Worm (Caenorhabditis elegans) whole organism, young adult: Measurements from ENCODE around the gene K11H3.8.

Source experiments
- B0019.2 ChIP-seq: fragments of 200-800 bp; sonication (Bioruptor generic); conservative IDR thresholded peaks from 2 replicates; pipeline ENCODE4 v1.3.6; 2022; ENCODE audit warnings: missing genetic modification reagents, missing genetic modification characterization, missing compliant biosample characterization
- B0035.1 ChIP-seq: sonication (generic microtip); optimal IDR thresholded peaks from 2 replicates; lab custom pipeline; 2016; ENCODE audit warnings: missing genetic modification characterization, mild to moderate bottlenecking, missing compliant biosample characterization, missing genotype, missing genetic modification reagents
- C06A6.2 ChIP-seq: fragments of 200-800 bp; sonication (Bioruptor generic); conservative IDR thresholded peaks from 2 replicates; pipeline ENCODE4 v1.3.6; 2022; ENCODE audit warnings: missing genetic modification characterization, missing compliant biosample characterization
- D2030.7 ChIP-seq: fragments of 200-800 bp; sonication (Bioruptor generic); IDR thresholded peaks from 2 replicates; pipeline ENCODE4 v1.3.6; 2022; ENCODE audit warnings: missing genetic modification reagents, missing genetic modification characterization, missing compliant biosample characterization
- F33H1.4 ChIP-seq: fragments of 200-800 bp; sonication (Bioruptor generic); IDR thresholded peaks from 2 replicates; pipeline ENCODE4 v1.3.6; 2022; ENCODE audit warnings: missing genetic modification reagents, missing genetic modification characterization, missing compliant biosample characterization
- F49E8.2 ChIP-seq: sonication (generic microtip); optimal IDR thresholded peaks from 3 replicates; lab custom pipeline; 2017; ENCODE audit warnings: missing genetic modification characterization, mild to moderate bottlenecking, missing compliant biosample characterization, antibody characterized with exemption, moderate library complexity; ENCODE audit not compliant: insufficient read depth
- F55B11.4 ChIP-seq: sonication (generic microtip); optimal IDR thresholded peaks from 2 replicates; lab custom pipeline; 2016; ENCODE audit warnings: missing compliant biosample characterization, missing genetic modification characterization, borderline replicate concordance; ENCODE audit not compliant: insufficient read depth
- ama-1 ChIP-seq, 3 experiments: fragments of 150-350 bp in 1 of 3; sonication (generic microtip) in 2 of 3; optimal IDR thresholded peaks; 2 replicates each; lab custom pipeline; 2014 to 2018; ENCODE audit warnings: missing biosample characterization in 2 of 3, missing genetic modification characterization in 2 of 3, missing genetic modification reagents in 2 of 3
- aptf-2 ChIP-seq: fragments of 200-800 bp; sonication (Bioruptor generic); conservative IDR thresholded peaks from 2 replicates; pipeline ENCODE4 v1.3.6; 2022; ENCODE audit warnings: missing genetic modification reagents, missing genetic modification characterization, missing compliant biosample characterization
- bed-2 ChIP-seq: fragments of 200-800 bp; sonication (Bioruptor generic); IDR thresholded peaks from 2 replicates; pipeline ENCODE4 v1.3.6; 2022; ENCODE audit warnings: missing genetic modification reagents, missing genetic modification characterization, missing compliant biosample characterization
- ceh-58 ChIP-seq: fragments of 200-800 bp; sonication (Bioruptor generic); IDR thresholded peaks from 2 replicates; pipeline ENCODE4 v1.3.6; 2022; ENCODE audit warnings: missing genetic modification characterization, missing compliant biosample characterization
- dpl-1 ChIP-seq: fragments of 150-350 bp; optimal IDR thresholded peaks from 2 replicates; lab custom pipeline; 2014; ENCODE audit warnings: missing biosample characterization, missing genetic modification reagents, missing genetic modification characterization
- egl-18 ChIP-seq: fragments of 200-800 bp; sonication (Bioruptor generic); IDR thresholded peaks from 2 replicates; pipeline ENCODE4 v1.3.6; 2022; ENCODE audit warnings: missing genetic modification reagents, missing genetic modification characterization, missing compliant biosample characterization
- hlh-12 ChIP-seq: sonication (generic microtip); optimal IDR thresholded peaks from 2 replicates; lab custom pipeline; 2016; ENCODE audit warnings: missing genetic modification characterization, missing compliant biosample characterization
- hmg-20 ChIP-seq: fragments of 200-800 bp; sonication (Bioruptor generic); IDR thresholded peaks from 2 replicates; pipeline ENCODE4 v1.3.6; 2022; ENCODE audit warnings: missing genetic modification reagents, missing genetic modification characterization, missing compliant biosample characterization
- hrde-1 ChIP-seq: sonication (generic microtip); optimal IDR thresholded peaks from 2 replicates; lab custom pipeline; 2016; ENCODE audit warnings: missing genetic modification characterization, mild to moderate bottlenecking, missing compliant biosample characterization, moderate library complexity, missing genotype, missing genetic modification reagents, borderline replicate concordance
- hsf-1 ChIP-seq: fragments of 200-800 bp; sonication (Bioruptor generic); IDR thresholded peaks from 2 replicates; pipeline ENCODE4 v1.3.6; 2022; ENCODE audit warnings: missing genetic modification reagents, missing genetic modification characterization, missing compliant biosample characterization
- lin-40 ChIP-seq: sonication (generic microtip); optimal IDR thresholded peaks from 2 replicates; lab custom pipeline; 2016; ENCODE audit warnings: missing genetic modification characterization, mild to moderate bottlenecking, missing compliant biosample characterization, missing genotype, missing genetic modification reagents
- lin-54 ChIP-seq: fragments of 200-800 bp; sonication (Bioruptor generic); optimal IDR thresholded peaks from 2 replicates; lab custom pipeline; 2018; ENCODE audit warnings: mild to moderate bottlenecking, missing genetic modification characterization, missing compliant biosample characterization
- lsl-1 ChIP-seq: fragments of 200-800 bp; sonication (Bioruptor generic); optimal IDR thresholded peaks from 2 replicates; lab custom pipeline; 2018; ENCODE audit warnings: mild to moderate bottlenecking, missing genetic modification characterization, moderate library complexity, missing compliant biosample characterization
- lsy-27 ChIP-seq: sonication (generic microtip); optimal IDR thresholded peaks from 2 replicates; lab custom pipeline; 2017; ENCODE audit warnings: missing genetic modification characterization, mild to moderate bottlenecking, missing compliant biosample characterization, antibody characterized with exemption, missing genotype, borderline replicate concordance; ENCODE audit not compliant: insufficient read depth
- madf-3 ChIP-seq: fragments of 200-800 bp; sonication (Bioruptor generic); IDR thresholded peaks from 2 replicates; pipeline ENCODE4 v1.3.6; 2022; ENCODE audit warnings: missing genetic modification reagents, missing genetic modification characterization, missing compliant biosample characterization
- madf-6 ChIP-seq: fragments of 200-800 bp; sonication (Bioruptor generic); IDR thresholded peaks from 2 replicates; pipeline ENCODE4 v1.3.6; 2022; ENCODE audit warnings: missing genetic modification reagents, missing genetic modification characterization, missing compliant biosample characterization
- mel-28 ChIP-seq: sonication (generic microtip); optimal IDR thresholded peaks from 2 replicates; lab custom pipeline; 2016; ENCODE audit warnings: borderline replicate concordance, mild to moderate bottlenecking, missing genetic modification characterization, missing compliant biosample characterization
- mxl-1 ChIP-seq: sonication (generic microtip); optimal IDR thresholded peaks from 2 replicates; lab custom pipeline; 2016; ENCODE audit warnings: missing genetic modification characterization, missing compliant biosample characterization
- nfya-1 ChIP-seq: sonication (generic microtip); optimal IDR thresholded peaks from 2 replicates; lab custom pipeline; 2017; ENCODE audit warnings: antibody characterized with exemption, missing compliant biosample characterization, missing genetic modification characterization, borderline replicate concordance; ENCODE audit not compliant: insufficient read depth
- nfyb-1 ChIP-seq: fragments of 200-800 bp; sonication (Bioruptor generic); IDR thresholded peaks from 2 replicates; pipeline ENCODE4 v1.3.6; 2022; ENCODE audit warnings: missing genetic modification reagents, missing genetic modification characterization, missing compliant biosample characterization
- nhr-179 ChIP-seq: sonication (generic microtip); optimal IDR thresholded peaks from 2 replicates; lab custom pipeline; 2016; ENCODE audit warnings: mild to moderate bottlenecking, missing genetic modification characterization, missing compliant biosample characterization
- pbrm-1 ChIP-seq: fragments of 200-800 bp; sonication (Bioruptor generic); IDR thresholded peaks from 2 replicates; pipeline ENCODE4 v1.3.6; 2022; ENCODE audit warnings: missing genetic modification reagents, missing genetic modification characterization, missing compliant biosample characterization
- sdz-38 ChIP-seq: sonication (generic microtip); optimal IDR thresholded peaks from 2 replicates; lab custom pipeline; 2016; ENCODE audit warnings: missing genotype, missing genetic modification characterization, missing compliant biosample characterization
- snpc-3.4 ChIP-seq: sonication (generic microtip); optimal IDR thresholded peaks from 2 replicates; lab custom pipeline; 2017; ENCODE audit warnings: missing genetic modification characterization, mild to moderate bottlenecking, missing compliant biosample characterization, antibody characterized with exemption, moderate library complexity, missing genotype, missing genetic modification reagents
- snpc-4 ChIP-seq, 5 experiments: fragments of 150-350 bp in 1 of 5; sonication (generic microtip) in 4 of 5; optimal IDR thresholded peaks; 2 replicates each; lab custom pipeline; 2014 to 2018; ENCODE audit warnings: missing genetic modification characterization in 5 of 5, missing biosample characterization in 3 of 5, antibody characterized with exemption in 2 of 5, mild to moderate bottlenecking in 2 of 5, missing compliant biosample characterization in 2 of 5, missing genotype in 2 of 5, moderate library complexity in 2 of 5, missing genetic modification reagents in 1 of 5
- tbp1 ChIP-seq: fragments of 200-800 bp; sonication (Bioruptor generic); optimal IDR thresholded peaks from 2 replicates; lab custom pipeline; 2018; ENCODE audit warnings: mild to moderate bottlenecking, missing genetic modification characterization, missing compliant biosample characterization
- unc-62 ChIP-seq: fragments of 150-350 bp; optimal IDR thresholded peaks from 2 replicates; lab custom pipeline; 2014; ENCODE audit warnings: missing biosample characterization, missing genetic modification reagents, missing genetic modification characterization
- zfh-2 ChIP-seq: fragments of 200-800 bp; sonication (Bioruptor generic); conservative IDR thresholded peaks from 2 replicates; pipeline ENCODE4 v1.3.6; 2022; ENCODE audit warnings: missing genetic modification reagents, missing genetic modification characterization, missing compliant biosample characterization
- zim-3 ChIP-seq: sonication (generic microtip); optimal IDR thresholded peaks from 2 replicates; lab custom pipeline; 2017; ENCODE audit warnings: mild to moderate bottlenecking, missing genetic modification characterization, moderate library complexity, missing compliant biosample characterization
- ztf-18 ChIP-seq: sonication (generic microtip); optimal IDR thresholded peaks from 2 replicates; lab custom pipeline; 2016; ENCODE audit warnings: missing genotype, mild to moderate bottlenecking, missing genetic modification characterization, missing compliant biosample characterization
- ztf-22 ChIP-seq: fragments of 200-800 bp; sonication (Bioruptor generic); optimal IDR thresholded peaks from 2 replicates; lab custom pipeline; 2018; ENCODE audit warnings: mild to moderate bottlenecking, missing genetic modification characterization, moderate library complexity, missing compliant biosample characterization
- ztf-25 ChIP-seq: fragments of 200-800 bp; sonication (Bioruptor generic); IDR thresholded peaks from 2 replicates; pipeline ENCODE4 v1.3.6; 2022; ENCODE audit warnings: missing genetic modification reagents, missing genetic modification characterization, missing compliant biosample characterization

Gene K11H3.8

ce11 chrIII:9793592-9794417 lies 41.2 kb upstream of the K11H3.8 start, which contains the start of the genes R10E11.9 and mcm-6 (continued):
- TF ChIP-seq mel-28 (tag; lab: Kevin White, UChicago) (no peak), ztf-18 (tag; lab: Kevin White, UChicago) (no peak), lsy-27 (tag; lab: Kevin White, UChicago) (no peak), ceh-58 (GFP tag; lab: Robert Waterston, UW) (no peak), dpl-1 (peak; percentile 66), mxl-1 (tag; lab: Kevin White, UChicago) (no peak), F33H1.4 (GFP tag; lab: Robert Waterston, UW) (peak; percentile 86), snpc-4 (GFP tag; optimal IDR thresholded peaks at IDR 0.05; lab: Kevin White, UChicago) (no peak), snpc-4 (tag; optimal IDR thresholded peaks at IDR 0.05; lab: Kevin White, UChicago) (peak in 1 of 4 experiments; percentile 4), F55B11.4 (tag; lab: Kevin White, UChicago) (no peak), ztf-22 (no peak), B0019.2 (no peak), pbrm-1 (GFP tag; lab: Robert Waterston, UW) (no peak), nfya-1 (tag; lab: Kevin White, UChicago) (no peak), egl-18 (GFP tag; lab: Robert Waterston, UW) (no peak), C06A6.2 (GFP tag; lab: Robert Waterston, UW) (no peak), aptf-2 (GFP tag; lab: Robert Waterston, UW) (no peak), madf-6 (GFP tag; lab: Robert Waterston, UW) (peak; percentile 94), unc-62 (GFP tag; lab: Kevin White, UChicago) (no peak), ztf-25 (GFP tag; lab: Robert Waterston, UW) (no peak), bed-2 (GFP tag; lab: Robert Waterston, UW) (no peak), hrde-1 (tag; lab: Kevin White, UChicago) (no peak), D2030.7 (peak; percentile 55), nfyb-1 (GFP tag; lab: Robert Waterston, UW) (no peak), nhr-179 (no peak), hsf-1 (GFP tag; lab: Robert Waterston, UW) (no peak), zim-3 (tag; lab: Kevin White, UChicago) (no peak), zfh-2 (GFP tag; lab: Robert Waterston, UW) (no peak), hmg-20 (GFP tag; lab: Robert Waterston, UW) (no peak), lin-40 (tag; lab: Kevin White, UChicago) (no peak)
- TF ChIP-seq, all 124 proteins: peak for 22

- TF ChIP-seq sdz-38, result no peak
- no peak for TF ChIP-seq madf-3 (GFP tag; lab: Robert Waterston, UW)
- TF ChIP-seq B0035.1 (tag; lab: Kevin White, UChicago), result no peak
Observed at ce11 chrIII:9796448-9796847, 38.5 kb upstream of the K11H3.8 start, which contains the start of gene srxa-10. Gene srxa-10 (minus strand): TSS chrIII:9796548.

- TF ChIP-seq lin-54 (GFP tag; lab: Kevin White, UChicago) (peak; percentile 26), hsf-1 (GFP tag; lab: Robert Waterston, UW) (peak; percentile 27; the same call in 1 of the 2 replicates), hlh-12 (tag; lab: Kevin White, UChicago) (no peak), D2030.7 (0 out of 2 replicates have a peak, but pooled peaks have one; percentile 8), tbp1 (no peak), ama-1 (optimal IDR thresholded peaks at IDR 0.05; lab: Kevin White, UChicago) (no peak), ama-1 (GFP tag; optimal IDR thresholded peaks at IDR 0.05; lab: Kevin White, UChicago) (peak in 1 of 2 experiments; percentile 0), lsl-1 (GFP tag; lab: Kevin White, UChicago) (peak; percentile 49), F49E8.2 (tag; lab: Kevin White, UChicago) (peak; percentile 3), madf-6 (GFP tag; lab: Robert Waterston, UW) (peak; percentile 44; the same call in 1 of the 2 replicates), snpc-4 (GFP tag; optimal IDR thresholded peaks at IDR 0.05; lab: Kevin White, UChicago) (no peak), snpc-4 (tag; optimal IDR thresholded peaks at IDR 0.05; lab: Kevin White, UChicago) (no peak), hrde-1 (tag; lab: Kevin White, UChicago) (peak; percentile 16), snpc-3.4 (tag; lab: Kevin White, UChicago) (peak; percentile 24)
Observed at ce11 chrIII:9798478-9799157, 36.4 kb upstream of the K11H3.8 start, which contains the start of gene ZK632.2. Gene ZK632.2 (plus strand): TSS chrIII:9799107.
